Worm (Caenorhabditis elegans): Measurements from ENCODE around the gene B0024.15.

The B0024.15 gene

ce11 chrV:10270214-10270613, 19.6 kb upstream of the B0024.15 start, which contains the start of gene ric-4 (continued):
- TF ChIP-seq nhr-232 (tag; optimal IDR thresholded peaks at IDR 0.05), result no peak
- no peak for TF ChIP-seq K09A11.1 (tag; optimal IDR thresholded peaks at IDR 0.05; ENCODE audit: insufficient read depth)
- no peak for TF ChIP-seq fax-1 (tag; optimal IDR thresholded peaks at IDR 0.05)

DNA sequence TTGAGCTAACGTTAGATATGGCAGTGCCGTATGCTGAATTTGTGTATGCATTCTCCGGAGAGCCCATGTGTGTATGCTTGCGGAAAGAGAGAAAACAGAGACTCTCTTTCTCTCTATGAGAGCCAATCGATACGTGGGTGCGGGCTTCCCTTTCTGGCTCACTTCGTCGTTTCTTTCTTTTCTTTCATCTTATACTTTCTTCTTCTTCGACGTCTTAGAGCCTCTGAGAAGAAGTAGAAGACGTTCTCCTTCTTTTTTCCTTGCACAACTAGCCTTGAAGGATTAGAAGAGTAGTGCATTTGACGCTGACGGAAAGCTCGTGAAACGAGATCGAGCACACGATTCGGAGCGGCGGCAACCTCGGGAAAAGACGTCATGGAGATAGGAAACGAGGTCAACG, 16.0 kb upstream of the B0024.15 start:
- peak; percentile 31 for TF ChIP-seq unc-42 (tag; optimal IDR thresholded peaks at IDR 0.05)
- no peak for TF ChIP-seq ceh-18 (tag; optimal IDR thresholded peaks at IDR 0.05)
- TF ChIP-seq ceh-31 (tag; optimal IDR thresholded peaks at IDR 0.05), result peak; percentile 1
- peak; percentile 89 for TF ChIP-seq ceh-48 (tag; optimal IDR thresholded peaks at IDR 0.05)
- no peak for TF ChIP-seq ceh-30 (tag; optimal IDR thresholded peaks at IDR 0.05)
- TF ChIP-seq tbx-7 (tag; optimal IDR thresholded peaks at IDR 0.05), result no peak
- peak; percentile 15 for TF ChIP-seq pros-1 (tag; optimal IDR thresholded peaks at IDR 0.05)
- peak; percentile 26 for TF ChIP-seq nfya-1 (tag; optimal IDR thresholded peaks at IDR 0.05)

DNA sequence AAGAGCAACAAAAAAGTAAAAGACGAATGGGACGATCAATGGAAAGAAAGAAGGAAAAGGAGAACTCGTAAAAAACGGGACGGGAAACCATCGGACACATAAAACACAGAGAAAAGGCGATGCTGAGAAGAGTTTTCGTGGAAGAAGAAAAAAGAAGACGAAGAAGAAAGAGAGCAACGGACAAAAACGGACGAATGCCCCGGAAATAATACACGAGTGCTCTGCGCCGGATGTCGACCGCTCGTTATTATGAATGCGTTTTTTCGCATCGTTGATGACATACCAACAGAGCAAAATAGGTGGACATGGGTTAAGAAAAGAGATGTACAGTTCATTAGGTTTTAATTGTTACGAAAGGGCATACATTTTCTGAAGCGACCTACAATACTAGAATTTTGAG, 14.2 kb upstream of the B0024.15 start, which contains the start of gene Y22F5A.11:
TSS of gene Y22F5A.11 (minus strand) at position 28 of the 400 bp plus-strand sequence.
- TF ChIP-seq C38D4.7 (GFP tag; optimal IDR thresholded peaks at IDR 0.05) (no peak), unc-42 (tag; optimal IDR thresholded peaks at IDR 0.05) (peak; percentile 0)

DNA sequence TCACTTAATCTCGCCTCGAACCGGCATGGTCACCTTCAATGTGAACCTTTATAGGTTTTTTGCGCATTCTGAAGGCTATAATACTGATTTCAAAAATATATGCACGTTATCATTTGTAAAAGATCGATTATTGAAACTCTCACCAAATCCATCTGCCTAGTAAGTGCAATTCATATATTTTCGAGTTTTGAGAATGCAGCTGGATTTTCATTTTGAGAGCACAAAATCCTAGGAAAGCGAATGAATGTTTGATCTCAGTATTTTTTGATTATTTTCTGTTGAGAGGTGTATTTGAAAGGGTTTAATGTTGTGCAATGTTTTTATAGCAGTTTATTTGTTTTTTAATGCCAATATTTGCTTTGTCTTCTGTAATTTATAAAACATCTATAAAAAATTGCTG, 13.8 kb upstream of the B0024.15 start:
- no peak for TF ChIP-seq pax-1 (tag; optimal IDR thresholded peaks at IDR 0.05)
- no peak for TF ChIP-seq ztf-16 (tag; optimal IDR thresholded peaks at IDR 0.05)
- no peak for TF ChIP-seq T23F11.4 (GFP tag; optimal IDR thresholded peaks at IDR 0.05)
- no peak for TF ChIP-seq C08G9.2 (tag; optimal IDR thresholded peaks at IDR 0.05)

DNA sequence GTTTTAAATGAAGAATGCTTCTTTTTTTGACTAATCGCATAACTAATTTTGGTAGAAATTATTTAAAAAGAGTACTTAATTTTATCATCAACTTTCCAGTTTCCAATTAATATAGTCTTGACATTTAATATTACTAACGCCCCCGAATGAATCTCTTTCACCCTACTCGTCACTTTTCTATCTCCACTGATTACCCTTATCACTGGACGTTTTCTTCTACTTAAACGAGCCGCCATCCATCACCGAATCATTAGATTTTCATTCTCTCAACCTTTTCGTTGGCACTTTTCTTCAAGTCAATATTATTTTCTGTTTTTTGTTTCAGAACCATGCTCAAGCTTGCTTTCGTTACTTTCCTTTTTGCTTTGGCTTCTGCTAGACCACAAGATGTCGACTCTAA, 12.3 kb upstream of the B0024.15 start, which contains the start of gene lys-1:
TSS of gene lys-1 (plus strand) at position 326 of the 400 bp plus-strand sequence.
- TF ChIP-seq ceh-14 (tag; optimal IDR thresholded peaks at IDR 0.05) (no peak), elt-2 (tag; optimal IDR thresholded peaks at IDR 0.05) (peak; percentile 20), dmd-4 (tag; optimal IDR thresholded peaks at IDR 0.05; ENCODE audit: borderline replicate concordance) (no peak), hlh-8 (tag; optimal IDR thresholded peaks at IDR 0.05) (no peak)

DNA sequence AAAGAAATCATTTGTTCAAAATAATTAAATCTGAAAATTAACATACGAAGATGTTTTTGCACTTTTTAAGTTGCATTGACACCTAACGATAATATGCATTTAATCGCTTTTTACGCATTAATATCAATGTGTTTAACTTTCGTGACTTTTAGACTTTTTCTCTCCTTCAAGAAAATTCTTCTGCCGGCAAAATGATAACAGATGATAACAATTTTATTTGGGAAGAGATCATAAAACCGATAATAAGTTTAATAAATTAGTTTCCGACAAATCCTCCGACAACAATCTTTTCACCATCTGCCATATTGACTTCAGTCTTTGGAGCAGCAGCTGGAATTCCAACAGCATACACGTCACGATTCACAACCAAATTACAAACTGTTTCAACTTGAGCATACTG, 9.7 kb upstream of the B0024.15 start:
- no peak for TF ChIP-seq ceh-22 (tag; optimal IDR thresholded peaks at IDR 0.05)
- no peak for TF ChIP-seq fkh-6 (tag; optimal IDR thresholded peaks at IDR 0.05)
- no peak for TF ChIP-seq nhr-11 (tag; optimal IDR thresholded peaks at IDR 0.05)
- no peak for TF ChIP-seq syd-9 (tag; optimal IDR thresholded peaks at IDR 0.05)
- TF ChIP-seq elt-2 (tag; optimal IDR thresholded peaks at IDR 0.05), result peak; percentile 15
- no peak for TF ChIP-seq ama-1 (optimal IDR thresholded peaks at IDR 0.05)
- TF ChIP-seq lin-11 (tag; optimal IDR thresholded peaks at IDR 0.05), result no peak
- no peak for TF ChIP-seq ceh-30 (tag; optimal IDR thresholded peaks at IDR 0.05)

DNA sequence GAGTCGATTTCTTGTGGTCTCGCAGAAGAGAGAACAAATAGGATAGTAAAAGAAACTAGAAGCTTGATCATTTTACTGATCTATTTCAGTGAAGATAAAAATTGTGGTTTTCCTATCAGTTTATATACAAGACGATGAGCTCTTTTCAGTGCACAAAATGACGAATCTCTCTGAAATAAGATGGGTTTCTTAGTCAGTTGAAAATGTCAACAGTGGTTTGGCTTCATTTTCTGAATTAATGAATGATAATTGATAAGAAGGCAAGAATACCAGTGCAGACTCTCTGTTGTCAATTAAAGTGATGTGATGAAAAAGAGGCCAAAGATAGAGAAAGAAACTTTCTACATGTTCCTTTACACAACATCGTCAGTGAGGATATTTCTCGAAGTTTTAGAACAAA, 8.5 kb upstream of the B0024.15 start, which contains the start of gene lys-2:
TSS of gene lys-2 (minus strand) at position 101 of the 400 bp plus-strand sequence.
- no peak for TF ChIP-seq C08G9.2 (tag; optimal IDR thresholded peaks at IDR 0.05)
- no peak for TF ChIP-seq ahr-1 (tag; optimal IDR thresholded peaks at IDR 0.05)
- TF ChIP-seq ref-2 (tag; optimal IDR thresholded peaks at IDR 0.05), result no peak
- TF ChIP-seq eyg-1 (tag; optimal IDR thresholded peaks at IDR 0.05), result no peak
- no peak for TF ChIP-seq K02D7.2 (tag; optimal IDR thresholded peaks at IDR 0.05)
- TF ChIP-seq sox-4 (tag; optimal IDR thresholded peaks at IDR 0.05), result no peak
- TF ChIP-seq hlh-8 (tag; optimal IDR thresholded peaks at IDR 0.05), result no peak

Data from whole organism, late embryonic.